Worm (Caenorhabditis elegans) whole organism, midembryonic: Measurements from ENCODE around the gene gly-8.

ENCODE experiments used
- flt-1 ChIP-seq: fragments of 200-800 bp; sonication (Bioruptor generic); IDR thresholded peaks from 2 replicates; pipeline ENCODE4 v1.3.6; 2022; ENCODE audit warnings: missing genetic modification characterization, missing compliant biosample characterization
- klf-2 ChIP-seq: fragments of 200-800 bp; sonication (Bioruptor generic); conservative IDR thresholded peaks from 2 replicates; pipeline ENCODE4 v1.3.6; 2022; ENCODE audit warnings: missing genetic modification reagents, missing genetic modification characterization, missing compliant biosample characterization

- TF ChIP-seq klf-2 (GFP tag; lab: Robert Waterston, UW) (no peak), flt-1 (GFP tag; lab: Robert Waterston, UW) (no peak)
Observed at ce11 chrIII:11627631-11628030, 2.6 kb downstream of the gly-8 start.
